Worm (Caenorhabditis elegans) whole organism, L4/young adult: ENCODE measurements around the gene T10B5.7.

Experiments used
- W03F9.2 ChIP-seq: fragments of 150-350 bp; optimal IDR thresholded peaks from 2 replicates; lab custom pipeline; 2014; ENCODE audit warnings: missing biosample characterization, missing genetic modification characterization
- him-1 ChIP-seq: sonication (generic microtip); optimal IDR thresholded peaks from 2 replicates; lab custom pipeline; 2016; ENCODE audit warnings: missing genotype, missing genetic modification reagents, missing genetic modification characterization, missing compliant biosample characterization

DNA sequence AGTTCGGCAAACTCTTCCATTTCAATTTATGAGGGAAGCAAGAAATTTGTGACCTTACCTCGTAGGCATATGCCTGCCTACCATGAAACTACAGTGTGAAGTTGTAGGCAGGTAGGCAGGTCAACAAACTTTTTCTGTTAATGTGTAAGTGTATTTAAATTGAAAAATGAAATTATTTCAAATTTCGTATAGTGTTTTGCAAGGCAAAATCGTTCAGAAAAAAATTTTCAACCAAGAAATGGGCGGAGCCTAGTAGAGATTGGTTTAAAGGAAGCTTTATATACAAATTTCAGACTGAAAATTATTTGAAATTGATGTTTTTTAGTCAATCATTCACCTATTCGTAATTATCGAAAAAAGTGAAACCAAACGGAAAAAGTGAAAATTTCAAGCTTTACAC, 11.8 kb downstream of the T10B5.7 start:
- TF ChIP-seq him-1 (tag; lab: Kevin White, UChicago) (no peak), W03F9.2 (tag; lab: Kevin White, UChicago) (no peak)
